Fruit fly (Drosophila melanogaster): Measurements from ENCODE around the gene CG15449.
A peak's percentile ranks its signal among the peaks of the same experiment; 100 is the strongest.

The CG15449 gene

dm6 chrX:21027929-21028575, 12.4 kb downstream of the CG15449 start, which contains the start of gene CG1532:
Gene CG1532 (minus strand): TSS chrX:21028361.
- peak; percentile 29 for TF ChIP-seq CG3919 (GFP tag; optimal IDR thresholded peaks at IDR 0.05)
- no peak for TF ChIP-seq CG3032 (tag; optimal IDR thresholded peaks at IDR 0.05)
- peak; percentile 25 for TF ChIP-seq Met (GFP tag; optimal IDR thresholded peaks at IDR 0.05)
- peak; percentile 13 for TF ChIP-seq CG7368 (GFP tag; optimal IDR thresholded peaks at IDR 0.05)
- no peak for TF ChIP-seq CG6276 (GFP tag; optimal IDR thresholded peaks at IDR 0.05)
- TF ChIP-seq CG6854 (GFP tag; optimal IDR thresholded peaks at IDR 0.05): peak; percentile 56
- no peak for TF ChIP-seq svp (GFP tag)
- TF ChIP-seq Lpt (GFP tag; optimal IDR thresholded peaks at IDR 0.05): no peak
- TF ChIP-seq fkh (GFP tag; optimal IDR thresholded peaks at IDR 0.05): no peak
- TF ChIP-seq Ets96B (tag; optimal IDR thresholded peaks at IDR 0.05): no peak
- no peak for TF ChIP-seq CG11294 (GFP tag; IDR thresholded peaks at IDR 0.05)
- no peak for TF ChIP-seq CG16779 (tag; optimal IDR thresholded peaks at IDR 0.05)
- no peak for TF ChIP-seq salr (GFP tag; optimal IDR thresholded peaks at IDR 0.05)
- no peak for TF ChIP-seq Sox102F (GFP tag; optimal IDR thresholded peaks at IDR 0.05)
- TF ChIP-seq CG6808 (GFP tag; optimal IDR thresholded peaks at IDR 0.05): no peak
- no peak for TF ChIP-seq Hr39 (GFP tag; optimal IDR thresholded peaks at IDR 0.05)
- TF ChIP-seq CG10669 (GFP tag; optimal IDR thresholded peaks at IDR 0.05): peak; percentile 20
- TF ChIP-seq cyc (GFP tag; optimal IDR thresholded peaks at IDR 0.05): no peak
- no peak for TF ChIP-seq Ets21C (GFP tag; optimal IDR thresholded peaks at IDR 0.05)
- TF ChIP-seq Smox (GFP tag; optimal IDR thresholded peaks at IDR 0.05): no peak
- no peak for TF ChIP-seq CG6163 (GFP tag; IDR thresholded peaks at IDR 0.05)
- no peak for TF ChIP-seq Eip93F (GFP tag; optimal IDR thresholded peaks at IDR 0.05)
- TF ChIP-seq Gug (GFP tag; IDR thresholded peaks at IDR 0.05): no peak
- TF ChIP-seq Sox14 (GFP tag; optimal IDR thresholded peaks at IDR 0.05): no peak
- no peak for TF ChIP-seq CG8632 (GFP tag; optimal IDR thresholded peaks at IDR 0.05)
- TF ChIP-seq CG11902 (GFP tag; optimal IDR thresholded peaks at IDR 0.05): no peak
- no peak for TF ChIP-seq topi (GFP tag; optimal IDR thresholded peaks at IDR 0.05)
- TF ChIP-seq lz (GFP tag; optimal IDR thresholded peaks at IDR 0.05): no peak
- TF ChIP-seq ss (GFP tag; optimal IDR thresholded peaks at IDR 0.05): peak in 1 of 2 experiments; percentile 1
- no peak for TF ChIP-seq esn (GFP tag; optimal IDR thresholded peaks at IDR 0.05)
- no peak for TF ChIP-seq fd59A (GFP tag; optimal IDR thresholded peaks at IDR 0.05)
- TF ChIP-seq acj6 (GFP tag; optimal IDR thresholded peaks at IDR 0.05): no peak
- TF ChIP-seq achi (GFP tag; optimal IDR thresholded peaks at IDR 0.05): no peak
- no peak for TF ChIP-seq spab (GFP tag; optimal IDR thresholded peaks at IDR 0.05)
- TF ChIP-seq fd85E (GFP tag; optimal IDR thresholded peaks at IDR 0.05): no peak
- peak; percentile 25; the same call in 1 of the 3 replicates for TF ChIP-seq eg (GFP tag; IDR thresholded peaks at IDR 0.05)
- no peak for TF ChIP-seq Hr38 (GFP tag; optimal IDR thresholded peaks at IDR 0.05)
- TF ChIP-seq CG1621 (tag; optimal IDR thresholded peaks at IDR 0.05): no peak
- no peak for TF ChIP-seq dsx (GFP tag; optimal IDR thresholded peaks at IDR 0.05; ENCODE audit: poor library complexity, severe bottlenecking)
- TF ChIP-seq vri (GFP tag; optimal IDR thresholded peaks at IDR 0.05): no peak
- TF ChIP-seq Eip78C (GFP tag): peak; percentile 83
- no peak for TF ChIP-seq Sox15 (GFP tag; optimal IDR thresholded peaks at IDR 0.05)
- TF ChIP-seq OdsH (GFP tag; optimal IDR thresholded peaks at IDR 0.05): no peak
- TF ChIP-seq CG9139 (GFP tag; optimal IDR thresholded peaks at IDR 0.05): no peak
- no peak for TF ChIP-seq Eip75B (GFP tag; optimal IDR thresholded peaks at IDR 0.05)
- TF ChIP-seq pdm3 (GFP tag; optimal IDR thresholded peaks at IDR 0.05): no peak
